Worm (Caenorhabditis elegans) whole organism, young adult: Measurements from ENCODE around the gene K06H6.4.

Source experiments
- B0035.1 ChIP-seq: sonication (generic microtip); optimal IDR thresholded peaks from 2 replicates; lab custom pipeline; 2016; ENCODE audit warnings: missing genetic modification characterization, mild to moderate bottlenecking, missing compliant biosample characterization, missing genotype, missing genetic modification reagents
- C17E4.6 ChIP-seq: fragments of 200-800 bp; sonication (Bioruptor generic); IDR thresholded peaks from 2 replicates; pipeline ENCODE4 v1.3.6; 2022; ENCODE audit warnings: missing genetic modification reagents, missing genetic modification characterization, missing compliant biosample characterization
- F10E7.11 ChIP-seq: sonication (generic microtip); optimal IDR thresholded peaks from 2 replicates; lab custom pipeline; 2017; ENCODE audit warnings: mild to moderate bottlenecking, missing genetic modification characterization, moderate library complexity, missing compliant biosample characterization
- F39B2.1 ChIP-seq: fragments of 200-800 bp; sonication (Bioruptor generic); IDR thresholded peaks from 2 replicates; pipeline ENCODE4 v1.3.6; 2022; ENCODE audit warnings: missing genetic modification reagents, missing genetic modification characterization, missing compliant biosample characterization
- F57A8.1 ChIP-seq: fragments of 200-800 bp; sonication (Bioruptor generic); optimal IDR thresholded peaks from 2 replicates; lab custom pipeline; 2018; ENCODE audit warnings: mild to moderate bottlenecking, missing genetic modification characterization, moderate library complexity, missing compliant biosample characterization
- F57C9.4 ChIP-seq: sonication (generic microtip); optimal IDR thresholded peaks from 2 replicates; lab custom pipeline; 2017; ENCODE audit warnings: mild to moderate bottlenecking, missing genetic modification characterization, missing compliant biosample characterization
- K11D2.4 ChIP-seq: fragments of 200-800 bp; sonication (Bioruptor generic); IDR thresholded peaks from 2 replicates; pipeline ENCODE4 v1.3.6; 2022; ENCODE audit warnings: missing genetic modification reagents, missing genetic modification characterization, missing compliant biosample characterization
- T26A5.8 ChIP-seq: sonication (generic microtip); optimal IDR thresholded peaks from 2 replicates; lab custom pipeline; 2016; ENCODE audit warnings: missing genetic modification characterization, missing compliant biosample characterization
- Y67H2A.10 ChIP-seq: fragments of 200-800 bp; sonication (Bioruptor generic); conservative IDR thresholded peaks from 2 replicates; pipeline ENCODE4 v1.3.6; 2022; ENCODE audit warnings: missing genetic modification reagents, missing genetic modification characterization, missing compliant biosample characterization
- aptf-2 ChIP-seq: fragments of 200-800 bp; sonication (Bioruptor generic); conservative IDR thresholded peaks from 2 replicates; pipeline ENCODE4 v1.3.6; 2022; ENCODE audit warnings: missing genetic modification reagents, missing genetic modification characterization, missing compliant biosample characterization
- aptf-3 ChIP-seq: fragments of 200-800 bp; sonication (Bioruptor generic); IDR thresholded peaks from 2 replicates; pipeline ENCODE4 v1.3.6; 2022; ENCODE audit warnings: missing genetic modification characterization, missing compliant biosample characterization
- cebp-2 ChIP-seq: fragments of 200-800 bp; sonication (Bioruptor generic); IDR thresholded peaks from 2 replicates; pipeline ENCODE4 v1.3.6; 2022; ENCODE audit warnings: missing genetic modification characterization, missing compliant biosample characterization
- ceh-100 ChIP-seq: fragments of 200-800 bp; sonication (Bioruptor generic); IDR thresholded peaks from 2 replicates; pipeline ENCODE4 v1.3.6; 2022; ENCODE audit warnings: missing genetic modification reagents, missing genetic modification characterization, missing compliant biosample characterization
- ceh-79 ChIP-seq: sonication (generic microtip); optimal IDR thresholded peaks from 2 replicates; lab custom pipeline; 2017; ENCODE audit warnings: mild to moderate bottlenecking, missing genetic modification characterization, missing compliant biosample characterization
- die-1 ChIP-seq: sonication (generic microtip); optimal IDR thresholded peaks from 2 replicates; lab custom pipeline; 2016; ENCODE audit warnings: missing genotype, mild to moderate bottlenecking, missing genetic modification characterization, missing compliant biosample characterization
- egl-18 ChIP-seq: fragments of 200-800 bp; sonication (Bioruptor generic); IDR thresholded peaks from 2 replicates; pipeline ENCODE4 v1.3.6; 2022; ENCODE audit warnings: missing genetic modification reagents, missing genetic modification characterization, missing compliant biosample characterization
- egrh-3 ChIP-seq: fragments of 200-800 bp; sonication (Bioruptor generic); IDR thresholded peaks from 2 replicates; pipeline ENCODE4 v1.3.6; 2022; ENCODE audit warnings: missing genetic modification reagents, missing genetic modification characterization, missing compliant biosample characterization
- ekl-4 ChIP-seq: fragments of 200-800 bp; sonication (Bioruptor generic); IDR thresholded peaks from 2 replicates; pipeline ENCODE4 v1.3.6; 2022; ENCODE audit warnings: missing genetic modification reagents, missing genetic modification characterization, missing compliant biosample characterization
- gei-17 ChIP-seq: fragments of 200-800 bp; sonication (Bioruptor generic); optimal IDR thresholded peaks from 2 replicates; lab custom pipeline; 2018; ENCODE audit warnings: mild to moderate bottlenecking, missing genetic modification characterization, missing compliant biosample characterization
- lin-26 ChIP-seq: fragments of 200-800 bp; sonication (Bioruptor generic); IDR thresholded peaks from 2 replicates; pipeline ENCODE4 v1.3.6; 2022; ENCODE audit warnings: missing genetic modification reagents, missing genetic modification characterization, missing compliant biosample characterization
- lin-40 ChIP-seq: sonication (generic microtip); optimal IDR thresholded peaks from 2 replicates; lab custom pipeline; 2016; ENCODE audit warnings: missing genetic modification characterization, mild to moderate bottlenecking, missing compliant biosample characterization, missing genotype, missing genetic modification reagents
- lir-1 ChIP-seq: fragments of 200-800 bp; sonication (Bioruptor generic); conservative IDR thresholded peaks from 2 replicates; pipeline ENCODE4 v1.3.6; 2022; ENCODE audit warnings: missing genetic modification reagents, missing genetic modification characterization, missing compliant biosample characterization
- madf-3 ChIP-seq: fragments of 200-800 bp; sonication (Bioruptor generic); IDR thresholded peaks from 2 replicates; pipeline ENCODE4 v1.3.6; 2022; ENCODE audit warnings: missing genetic modification reagents, missing genetic modification characterization, missing compliant biosample characterization
- mcd-1 ChIP-seq: fragments of 200-800 bp; sonication (Bioruptor generic); IDR thresholded peaks from 2 replicates; pipeline ENCODE4 v1.3.6; 2022; ENCODE audit warnings: missing genetic modification reagents, missing genetic modification characterization, missing compliant biosample characterization
- mel-28 ChIP-seq: sonication (generic microtip); optimal IDR thresholded peaks from 2 replicates; lab custom pipeline; 2016; ENCODE audit warnings: borderline replicate concordance, mild to moderate bottlenecking, missing genetic modification characterization, missing compliant biosample characterization
- pha-4 ChIP-seq: fragments of 150-350 bp; sonication (generic microtip); optimal IDR thresholded peaks from 2 replicates; lab custom pipeline; 2014; ENCODE audit warnings: missing biosample characterization, missing genetic modification reagents, missing genetic modification characterization
- rcor-1 ChIP-seq: fragments of 200-800 bp; sonication (Bioruptor generic); IDR thresholded peaks from 2 replicates; pipeline ENCODE4 v1.3.6; 2022; ENCODE audit warnings: missing genetic modification reagents, missing genetic modification characterization, missing compliant biosample characterization
- rpc-1 ChIP-seq, 2 experiments: fragments of 150-350 bp in 1 of 2; sonication (generic microtip) in 1 of 2; optimal IDR thresholded peaks; 2 replicates each; lab custom pipeline; 2014 to 2018; ENCODE audit warnings: missing biosample characterization in 1 of 2, missing genetic modification characterization in 1 of 2, missing genetic modification reagents in 1 of 2, missing genotype in 1 of 2
- sea-2 ChIP-seq: fragments of 200-800 bp; sonication (Bioruptor generic); IDR thresholded peaks from 2 replicates; pipeline ENCODE4 v1.3.6; 2022; ENCODE audit warnings: missing genetic modification characterization, missing compliant biosample characterization
- snpc-1.3 ChIP-seq: sonication (generic microtip); optimal IDR thresholded peaks from 2 replicates; lab custom pipeline; 2017; ENCODE audit warnings: missing genetic modification characterization, mild to moderate bottlenecking, missing compliant biosample characterization, antibody characterized with exemption, moderate library complexity, missing genotype, missing genetic modification reagents; ENCODE audit not compliant: insufficient read depth
- snpc-3.4 ChIP-seq: sonication (generic microtip); optimal IDR thresholded peaks from 2 replicates; lab custom pipeline; 2017; ENCODE audit warnings: missing genetic modification characterization, mild to moderate bottlenecking, missing compliant biosample characterization, antibody characterized with exemption, moderate library complexity, missing genotype, missing genetic modification reagents
- sptf-2 ChIP-seq: fragments of 200-800 bp; sonication (Bioruptor generic); optimal IDR thresholded peaks from 2 replicates; lab custom pipeline; 2018; ENCODE audit warnings: mild to moderate bottlenecking, missing genetic modification characterization, missing compliant biosample characterization
- tbp1 ChIP-seq: fragments of 200-800 bp; sonication (Bioruptor generic); optimal IDR thresholded peaks from 2 replicates; lab custom pipeline; 2018; ENCODE audit warnings: mild to moderate bottlenecking, missing genetic modification characterization, missing compliant biosample characterization
- unc-130 ChIP-seq: sonication (generic microtip); optimal IDR thresholded peaks from 2 replicates; lab custom pipeline; 2016; ENCODE audit warnings: missing genetic modification reagents, missing genetic modification characterization, missing compliant biosample characterization
- zfh-2 ChIP-seq: fragments of 200-800 bp; sonication (Bioruptor generic); conservative IDR thresholded peaks from 2 replicates; pipeline ENCODE4 v1.3.6; 2022; ENCODE audit warnings: missing genetic modification reagents, missing genetic modification characterization, missing compliant biosample characterization

K06H6.4 gene

ce11 chrV:620987-621386 is 41.9 kb downstream of the K06H6.4 start:
- no peak for TF ChIP-seq aptf-2 (GFP tag; lab: Robert Waterston, UW)
- no peak for TF ChIP-seq ceh-100 (GFP tag; lab: Robert Waterston, UW)
- no peak for TF ChIP-seq lir-1
- no peak for TF ChIP-seq rcor-1 (GFP tag; lab: Robert Waterston, UW)
- TF ChIP-seq F10E7.11 (tag; lab: Kevin White, UChicago) = no peak
- no peak for TF ChIP-seq aptf-3 (GFP tag; lab: Robert Waterston, UW)
- peak; percentile 51; the same call in 1 of the 2 replicates for TF ChIP-seq zfh-2 (GFP tag; lab: Robert Waterston, UW)
- TF ChIP-seq tbp1 (GFP tag; lab: Kevin White, UChicago) = no peak

ce11 chrV:622902-623301 is 43.8 kb downstream of the K06H6.4 start, which contains the start of gene F48G7.5:
F48G7.5 (minus strand) TSS chrV:622935.
- TF ChIP-seq egrh-3 (GFP tag; lab: Robert Waterston, UW) (no peak), lin-40 (tag; lab: Kevin White, UChicago) (no peak), rcor-1 (GFP tag; lab: Robert Waterston, UW) (no peak), ceh-100 (GFP tag; lab: Robert Waterston, UW) (no peak)

DNA sequence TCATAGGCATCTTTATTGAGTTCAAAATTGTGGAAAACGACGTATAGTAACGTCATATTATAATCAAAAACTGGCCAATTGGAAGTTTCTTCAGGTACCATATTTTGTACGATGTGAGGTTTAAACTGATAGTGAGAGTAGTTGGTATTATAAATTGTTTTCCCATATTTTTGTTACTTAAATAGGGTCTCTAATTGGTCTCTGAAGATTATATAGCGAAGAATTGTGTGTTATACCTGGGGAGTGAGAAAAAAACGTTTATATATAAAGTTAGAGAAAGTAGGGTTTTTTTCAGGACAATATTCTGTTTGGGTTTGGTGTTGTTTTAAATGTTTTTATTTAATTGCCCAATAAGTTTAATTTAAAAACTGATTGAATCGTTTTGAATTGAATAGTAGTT is 45.8 kb downstream of the K06H6.4 start, which contains the start of gene srt-17:
Gene srt-17 (minus strand): TSS at position 101 of the 400 bp plus-strand sequence.
- TF ChIP-seq F57A8.1 (GFP tag; lab: Kevin White, UChicago) (no peak), K11D2.4 (no peak), T26A5.8 (tag; lab: Kevin White, UChicago) (no peak), lir-1 (no peak), snpc-1.3 (no peak), snpc-3.4 (tag; lab: Kevin White, UChicago) (no peak), mcd-1 (GFP tag; lab: Robert Waterston, UW) (no peak), F39B2.1 (GFP tag; lab: Robert Waterston, UW) (no peak), ceh-79 (tag; lab: Kevin White, UChicago) (no peak), egl-18 (GFP tag; lab: Robert Waterston, UW) (no peak)

- TF ChIP-seq unc-130 (no peak), sptf-2 (GFP tag; lab: Kevin White, UChicago) (no peak), F57C9.4 (tag; lab: Kevin White, UChicago) (no peak), lin-26 (GFP tag; lab: Robert Waterston, UW) (no peak), pha-4 (tag; lab: Kevin White, UChicago) (no peak), mel-28 (tag; lab: Kevin White, UChicago) (no peak), C17E4.6 (GFP tag; lab: Robert Waterston, UW) (no peak), ekl-4 (GFP tag; lab: Robert Waterston, UW) (no peak), madf-3 (GFP tag; lab: Robert Waterston, UW) (no peak), Y67H2A.10 (GFP tag; lab: Robert Waterston, UW) (no peak), die-1 (tag; lab: Kevin White, UChicago) (no peak), gei-17 (GFP tag; lab: Kevin White, UChicago) (no peak)
These were observed 47.2 kb downstream of the K06H6.4 start, which contains the start of gene F48G7.7 for ce11 chrV:626321-626720. F48G7.7 (minus strand) TSS chrV:626421.

ce11 chrV:627585-627984 is 48.5 kb downstream of the K06H6.4 start, which contains the start of gene F48G7.8:
F48G7.8 (minus strand) TSS chrV:627685.
- TF ChIP-seq cebp-2 (GFP tag; lab: Robert Waterston, UW) = no peak
- TF ChIP-seq B0035.1 (tag; lab: Kevin White, UChicago) = no peak
- TF ChIP-seq sea-2 (GFP tag; lab: Robert Waterston, UW) = no peak
- no peak for TF ChIP-seq rpc-1 (optimal IDR thresholded peaks at IDR 0.05; lab: Kevin White, UChicago)
- TF ChIP-seq rpc-1 (tag; optimal IDR thresholded peaks at IDR 0.05; lab: Kevin White, UChicago) = no peak
